Worm (Caenorhabditis elegans) whole organism, L4 larva: ENCODE measurements around the gene str-261.

ENCODE experiments used
- ZK546.5 ChIP-seq, 2 experiments: sonication (generic microtip); optimal IDR thresholded peaks; 2 replicates each; lab custom pipeline; 2017; ENCODE audit warnings: missing biosample characterization in 2 of 2, missing genetic modification characterization in 2 of 2
- ceh-44 ChIP-seq: fragments of 200-800 bp; sonication (Bioruptor generic); IDR thresholded peaks from 2 replicates; pipeline ENCODE4 v1.3.6; 2022; ENCODE audit warnings: missing genetic modification reagents, missing genetic modification characterization, missing compliant biosample characterization
- dpl-1 ChIP-seq: fragments of 150-350 bp; optimal IDR thresholded peaks from 2 replicates; lab custom pipeline; 2014; ENCODE audit warnings: missing biosample characterization, missing genetic modification reagents, missing genetic modification characterization
- dve-1 ChIP-seq: sonication (generic microtip); optimal IDR thresholded peaks from 2 replicates; lab custom pipeline; 2017; ENCODE audit warnings: antibody characterized with exemption, mild to moderate bottlenecking, missing genetic modification characterization, missing compliant biosample characterization; ENCODE audit not compliant: insufficient read depth
- fkh-10 ChIP-seq: fragments of 150-350 bp; optimal IDR thresholded peaks from 2 replicates; lab custom pipeline; 2014; ENCODE audit warnings: missing biosample characterization, missing genetic modification reagents, missing genetic modification characterization
- fos-1 ChIP-seq: fragments of 150-350 bp; optimal IDR thresholded peaks from 2 replicates; lab custom pipeline; 2014; ENCODE audit warnings: missing biosample characterization, missing genetic modification characterization
- jun-1 ChIP-seq: fragments of 150-350 bp; optimal IDR thresholded peaks from 2 replicates; lab custom pipeline; 2014; ENCODE audit warnings: missing biosample characterization, missing genetic modification reagents, missing genetic modification characterization
- nhr-10 ChIP-seq: fragments of 150-350 bp; optimal IDR thresholded peaks from 2 replicates; lab custom pipeline; 2014; ENCODE audit warnings: missing biosample characterization, missing genetic modification characterization
- nhr-76 ChIP-seq: fragments of 150-350 bp; optimal IDR thresholded peaks from 2 replicates; lab custom pipeline; 2014; ENCODE audit warnings: missing biosample characterization, missing genetic modification characterization
- pha-4 ChIP-seq, 2 experiments: fragments of 150-350 bp in 1 of 2; fragments of 200-800 bp in 1 of 2; sonication (Bioruptor generic) in 1 of 2; IDR thresholded peaks in 1 of 2; optimal IDR thresholded peaks in 1 of 2; 2 replicates each; pipeline versions ENCODE4 v1.3.6 to Lab custom; 2014 to 2022; ENCODE audit warnings: missing genetic modification characterization in 2 of 2, missing genetic modification reagents in 2 of 2, missing biosample characterization in 1 of 2, missing compliant biosample characterization in 1 of 2
- pqm-1 ChIP-seq: sonication (generic microtip); optimal IDR thresholded peaks from 2 replicates; lab custom pipeline; 2017; ENCODE audit warnings: missing biosample characterization, missing genetic modification characterization
- skn-1 ChIP-seq: fragments of 150-350 bp; optimal IDR thresholded peaks from 2 replicates; lab custom pipeline; 2014; ENCODE audit warnings: missing biosample characterization, missing genetic modification characterization
- snpc-4 ChIP-seq: fragments of 150-350 bp; optimal IDR thresholded peaks from 2 replicates; lab custom pipeline; 2014; ENCODE audit warnings: missing biosample characterization, missing genetic modification characterization

ce11 chrIII:11064576-11064975 is 9.7 kb upstream of the str-261 start:
- TF ChIP-seq dpl-1 (GFP tag; lab: Kevin White, UChicago) (no peak), ceh-44 (GFP tag; lab: Robert Waterston, UW) (no peak), skn-1 (tag; lab: Kevin White, UChicago) (no peak), pqm-1 (tag; lab: Kevin White, UChicago) (no peak), jun-1 (no peak), dve-1 (tag; lab: Kevin White, UChicago) (no peak), ZK546.5 (tag; optimal IDR thresholded peaks at IDR 0.05; lab: Kevin White, UChicago) (no peak), snpc-4 (tag; lab: Kevin White, UChicago) (no peak), nhr-10 (tag; lab: Kevin White, UChicago) (no peak), fos-1 (tag; lab: Kevin White, UChicago) (no peak), fkh-10 (GFP tag; lab: Kevin White, UChicago) (no peak), pha-4 (GFP tag; IDR thresholded peaks at IDR 0.05; lab: Robert Waterston, UW) (no peak), pha-4 (tag; optimal IDR thresholded peaks at IDR 0.05; lab: Kevin White, UChicago) (no peak), nhr-76 (tag; lab: Kevin White, UChicago) (no peak)
